Fruit fly (Drosophila melanogaster) whole organism, embryonic: ENCODE measurements around the gene Sb.
A peak's percentile ranks its signal among the peaks of the same experiment; 100 is the strongest.

Experiments
- B-H2 ChIP-seq: fragments of 200-800 bp; sonication (Bioruptor generic); optimal IDR thresholded peaks from 2 replicates; lab custom pipeline; 2018; ENCODE audit warnings: missing biosample characterization, mild to moderate bottlenecking, missing genetic modification characterization
- Bgb ChIP-seq: fragments of 200-800 bp; sonication (Bioruptor generic); IDR thresholded peaks from 2 replicates; pipeline ENCODE4 v1.3.6; 2022; ENCODE audit warnings: missing biosample characterization, missing genetic modification characterization; ENCODE audit not compliant: partially characterized antibody
- Bteb2 ChIP-seq: fragments of 200-800 bp; sonication (Bioruptor generic); optimal IDR thresholded peaks from 2 replicates; lab custom pipeline; 2016; ENCODE audit warnings: missing biosample characterization, missing genetic modification characterization
- CG11247 ChIP-seq: fragments of 200-800 bp; sonication (Bioruptor generic); IDR thresholded peaks from 2 replicates; pipeline ENCODE4 v1.3.6; 2022; ENCODE audit warnings: missing biosample characterization, missing genetic modification characterization
- CG11560 ChIP-seq: fragments of 200-800 bp; sonication (Bioruptor generic); IDR thresholded peaks from 3 replicates; pipeline ENCODE4 v1.3.6; 2022; ENCODE audit warnings: missing biosample characterization, missing genetic modification characterization
- CG1233 ChIP-seq: fragments of 200-800 bp; sonication (Bioruptor generic); optimal IDR thresholded peaks from 4 replicates; lab custom pipeline; 2018; ENCODE audit warnings: missing biosample characterization, mild to moderate bottlenecking, missing genetic modification characterization
- CG13296 ChIP-seq: fragments of 200-800 bp; sonication (Bioruptor generic); optimal IDR thresholded peaks from 3 replicates; lab custom pipeline; 2018; ENCODE audit warnings: missing biosample characterization, mild to moderate bottlenecking, missing genetic modification characterization
- CG17385 ChIP-seq: fragments of 200-800 bp; sonication (Bioruptor generic); optimal IDR thresholded peaks from 3 replicates; lab custom pipeline; 2018; ENCODE audit warnings: missing biosample characterization, mild to moderate bottlenecking, missing genetic modification characterization
- CG18011 ChIP-seq: fragments of 200-800 bp; sonication (Bioruptor generic); optimal IDR thresholded peaks from 2 replicates; lab custom pipeline; 2017; ENCODE audit warnings: missing biosample characterization, missing genetic modification characterization, mild to moderate bottlenecking, moderate library complexity, missing genotype
- CG1832 ChIP-seq: fragments of 200-800 bp; sonication (Bioruptor generic); optimal IDR thresholded peaks from 2 replicates; lab custom pipeline; 2017; ENCODE audit warnings: missing biosample characterization, mild to moderate bottlenecking, missing genetic modification characterization, inconsistent platforms
- CG2712 ChIP-seq: fragments of 200-800 bp; optimal IDR thresholded peaks from 3 replicates; lab custom pipeline; 2019; ENCODE audit warnings: missing biosample characterization, mild to moderate bottlenecking, missing genetic modification characterization, moderate library complexity
- CG32767 ChIP-seq: fragments of 200-800 bp; sonication (Bioruptor generic); IDR thresholded peaks from 2 replicates; pipeline ENCODE4 v1.3.6; 2022; ENCODE audit warnings: missing biosample characterization, missing genetic modification characterization
- Chrac-16 ChIP-seq: fragments of 200-800 bp; sonication (Bioruptor generic); optimal IDR thresholded peaks from 3 replicates; lab custom pipeline; 2016; ENCODE audit warnings: missing biosample characterization, missing genetic modification characterization
- CrebB ChIP-seq: fragments of 200-800 bp; sonication (Bioruptor generic); optimal IDR thresholded peaks from 3 replicates; lab custom pipeline; 2018; ENCODE audit warnings: missing biosample characterization, mild to moderate bottlenecking, missing genetic modification characterization
- Dek ChIP-seq: fragments of 200-800 bp; sonication (Bioruptor generic); optimal IDR thresholded peaks from 3 replicates; lab custom pipeline; 2019; ENCODE audit warnings: missing biosample characterization, mild to moderate bottlenecking, missing genetic modification characterization, moderate library complexity
- Dref ChIP-seq: fragments of 200-800 bp; sonication (Bioruptor generic); IDR thresholded peaks from 2 replicates; pipeline ENCODE4 v1.3.6; 2022; ENCODE audit warnings: missing biosample characterization, missing genetic modification characterization
- E2f1 ChIP-seq: fragments of 200-800 bp; sonication (Bioruptor generic); IDR thresholded peaks from 2 replicates; pipeline ENCODE4 v1.3.6; 2022; ENCODE audit warnings: missing biosample characterization, missing genetic modification characterization
- Gsc ChIP-seq: fragments of 200-800 bp; sonication (Bioruptor generic); IDR thresholded peaks from 2 replicates; pipeline ENCODE4 v1.3.6; 2022; ENCODE audit warnings: missing biosample characterization, missing genetic modification characterization
- HLHmδ ChIP-seq: fragments of 200-800 bp; sonication (Bioruptor generic); optimal IDR thresholded peaks from 2 replicates; lab custom pipeline; 2018; ENCODE audit warnings: missing biosample characterization, mild to moderate bottlenecking, missing genetic modification characterization, moderate library complexity
- Hey ChIP-seq: fragments of 200-800 bp; sonication (Bioruptor generic); optimal IDR thresholded peaks from 3 replicates; lab custom pipeline; 2018; ENCODE audit warnings: missing biosample characterization, mild to moderate bottlenecking, missing genetic modification characterization
- HmgD ChIP-seq: fragments of 200-800 bp; sonication (Bioruptor generic); optimal IDR thresholded peaks from 3 replicates; lab custom pipeline; 2016; ENCODE audit warnings: missing biosample characterization, missing genetic modification characterization
- MTF-1 ChIP-seq: fragments of 200-800 bp; sonication (Bioruptor generic); optimal IDR thresholded peaks from 2 replicates; lab custom pipeline; 2018; ENCODE audit warnings: missing biosample characterization, mild to moderate bottlenecking, missing genetic modification characterization, borderline replicate concordance
- NFAT ChIP-seq: fragments of 200-800 bp; sonication (Bioruptor generic); IDR thresholded peaks from 2 replicates; pipeline ENCODE4 v1.3.6; 2022; ENCODE audit warnings: missing biosample characterization, missing genetic modification characterization
- Stat92E ChIP-seq, 3 experiments: fragments of >200 bp in 2 of 3; fragments of 200-800 bp in 1 of 3; sonication (Bioruptor generic) in 1 of 3; optimal IDR thresholded peaks; 2 replicates each; lab custom pipeline; 2017 to 2019; ENCODE audit warnings: missing biosample characterization in 3 of 3, missing genetic modification characterization in 3 of 3, mild to moderate bottlenecking in 1 of 3, moderate library complexity in 1 of 3
- Vsx1 ChIP-seq: fragments of 200-800 bp; sonication (Bioruptor generic); optimal IDR thresholded peaks from 2 replicates; lab custom pipeline; 2017; ENCODE audit warnings: missing biosample characterization, mild to moderate bottlenecking, missing genetic modification characterization, missing genetic modification reagents
- bigmax ChIP-seq: fragments of 200-800 bp; sonication (Bioruptor generic); optimal IDR thresholded peaks from 2 replicates; lab custom pipeline; 2018; ENCODE audit warnings: missing biosample characterization, mild to moderate bottlenecking, missing genetic modification characterization
- cad ChIP-seq: fragments of >200 bp; optimal IDR thresholded peaks from 2 replicates; lab custom pipeline; 2017; ENCODE audit warnings: missing biosample characterization, missing genetic modification characterization
- dmrt11E ChIP-seq: fragments of 200-800 bp; sonication (Bioruptor generic); optimal IDR thresholded peaks from 3 replicates; lab custom pipeline; 2018; ENCODE audit warnings: missing biosample characterization, mild to moderate bottlenecking, missing genetic modification characterization, moderate library complexity
- dpn ChIP-seq, 2 experiments: fragments of 200-800 bp; sonication (Bioruptor generic); optimal IDR thresholded peaks; 3 replicates each; lab custom pipeline; 2016; ENCODE audit warnings: missing biosample characterization in 2 of 2, missing genetic modification characterization in 2 of 2
- fd3F ChIP-seq: fragments of 200-800 bp; sonication (Bioruptor generic); optimal IDR thresholded peaks from 2 replicates; lab custom pipeline; 2018; ENCODE audit warnings: missing biosample characterization, mild to moderate bottlenecking, missing genetic modification characterization, moderate library complexity
- gt ChIP-seq: fragments of 200-800 bp; sonication (Bioruptor generic); IDR thresholded peaks from 2 replicates; pipeline ENCODE4 v1.3.6; 2022; ENCODE audit warnings: missing biosample characterization, missing genetic modification characterization
- ham ChIP-seq: fragments of 200-800 bp; sonication (Bioruptor generic); IDR thresholded peaks from 2 replicates; pipeline ENCODE4 v1.3.6; 2022; ENCODE audit warnings: missing biosample characterization, missing genetic modification characterization
- klu ChIP-seq: fragments of 200-800 bp; sonication (Bioruptor generic); IDR thresholded peaks from 2 replicates; pipeline ENCODE4 v1.3.6; 2022; ENCODE audit warnings: missing biosample characterization, missing genetic modification characterization
- kni ChIP-seq: fragments of 200-800 bp; sonication (Bioruptor generic); optimal IDR thresholded peaks from 3 replicates; lab custom pipeline; 2017; ENCODE audit warnings: mild to moderate bottlenecking, missing biosample characterization, missing genetic modification reagents, missing genetic modification characterization
- knrl ChIP-seq: fragments of 200-800 bp; sonication (Bioruptor generic); IDR thresholded peaks from 3 replicates; pipeline ENCODE4 v1.3.6; 2022; ENCODE audit warnings: missing biosample characterization, missing genetic modification characterization; ENCODE audit not compliant: partially characterized antibody
- nau ChIP-seq: fragments of 200-800 bp; sonication (Bioruptor generic); optimal IDR thresholded peaks from 3 replicates; lab custom pipeline; 2017; ENCODE audit warnings: missing biosample characterization, mild to moderate bottlenecking, missing genetic modification characterization, missing genetic modification reagents
- oc ChIP-seq: fragments of 200-800 bp; sonication (Bioruptor generic); optimal IDR thresholded peaks from 2 replicates; lab custom pipeline; 2018; ENCODE audit warnings: missing biosample characterization, mild to moderate bottlenecking, missing genetic modification characterization, moderate library complexity
- phol ChIP-seq: fragments of 200-800 bp; sonication (Bioruptor generic); optimal IDR thresholded peaks from 3 replicates; lab custom pipeline; 2018; ENCODE audit warnings: missing biosample characterization, mild to moderate bottlenecking, missing genetic modification characterization, moderate library complexity
- pita ChIP-seq: fragments of 200-800 bp; sonication (Bioruptor generic); optimal IDR thresholded peaks from 2 replicates; lab custom pipeline; 2017; ENCODE audit warnings: missing biosample characterization, mild to moderate bottlenecking, missing genetic modification characterization
- ranshi ChIP-seq: fragments of 200-800 bp; sonication (Bioruptor generic); IDR thresholded peaks from 2 replicates; pipeline ENCODE4 v1.3.6; 2022; ENCODE audit warnings: missing biosample characterization, missing genetic modification characterization
- sc ChIP-seq, 3 experiments: fragments of >200 bp in 2 of 3; fragments of 200-800 bp in 1 of 3; sonication (Bioruptor generic) in 1 of 3; optimal IDR thresholded peaks; 2 replicates in 2 of 3; 3 replicates in 1 of 3; lab custom pipeline; 2017; ENCODE audit warnings: mild to moderate bottlenecking in 1 of 3, missing biosample characterization in 1 of 3, missing genetic modification characterization in 1 of 3, missing genetic modification reagents in 1 of 3
- sd ChIP-seq: fragments of 200-800 bp; sonication (Bioruptor generic); optimal IDR thresholded peaks from 3 replicates; lab custom pipeline; 2018; ENCODE audit warnings: missing biosample characterization, mild to moderate bottlenecking, missing genetic modification characterization, moderate library complexity
- ttk ChIP-seq: fragments of 200-800 bp; sonication (Bioruptor generic); IDR thresholded peaks from 2 replicates; pipeline ENCODE4 v2.1.2; 2022; ENCODE audit warnings: missing biosample characterization, missing genetic modification characterization
- usp ChIP-seq: fragments of >200 bp; optimal IDR thresholded peaks from 2 replicates; lab custom pipeline; 2017; ENCODE audit warnings: missing biosample characterization, missing genetic modification characterization
- wor ChIP-seq: fragments of 200-800 bp; sonication (Bioruptor generic); IDR thresholded peaks from 2 replicates; pipeline ENCODE4 v1.3.6; 2022; ENCODE audit warnings: missing biosample characterization, missing genetic modification characterization

Sb gene

DNA sequence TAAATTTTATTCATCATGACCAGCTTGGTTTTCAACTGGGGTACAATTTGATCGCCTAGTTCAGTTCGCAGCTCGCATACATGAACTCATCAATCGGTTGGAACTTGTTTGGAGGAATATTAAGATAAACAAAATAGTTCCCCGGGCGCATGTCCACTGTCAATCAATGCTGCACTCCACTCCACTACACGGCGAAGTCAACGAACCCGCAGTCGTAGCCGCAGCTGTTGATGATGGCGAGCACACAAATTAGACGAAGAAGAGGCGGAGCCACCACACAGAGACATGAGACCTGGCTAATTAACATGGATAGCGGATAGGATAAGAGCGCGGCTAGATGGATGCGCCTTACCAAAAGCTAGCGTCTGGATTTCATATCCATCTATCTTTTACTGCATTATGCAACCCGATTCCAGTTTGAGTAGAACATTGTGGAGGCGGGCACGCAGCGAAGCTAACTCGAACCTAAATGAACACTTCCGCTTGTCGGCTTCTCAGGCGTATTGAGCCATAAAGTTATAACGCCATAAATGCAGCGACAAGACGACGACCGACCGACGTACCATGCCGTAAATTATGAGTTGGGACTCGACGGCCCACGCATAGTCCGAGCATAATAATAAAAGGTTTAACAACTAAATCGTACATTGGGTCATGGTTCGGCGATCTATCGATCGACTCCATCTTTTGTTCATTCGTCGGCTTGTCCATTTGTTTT lies 23.9 kb upstream of the Sb start (continued):
- TF ChIP-seq kni (GFP tag; lab: Kevin White, UChicago) (peak; percentile 90), oc (tag; lab: Kevin White, UChicago) (peak; percentile 37)
- TF ChIP-seq, all 482 proteins: peak for 14

dm6 chr3R:16094011-16094729 lies 21.8 kb upstream of the Sb start:
- TF ChIP-seq cad (GFP tag; lab: Kevin White, UChicago) (no peak), Bgb (GFP tag; lab: Robert Waterston, UW) (no peak; the same call in 1 of the 2 replicates), wor (no peak), CG32767 (GFP tag; lab: Robert Waterston, UW) (no peak; the same call in 1 of the 2 replicates), MTF-1 (peak; percentile 26), dmrt11E (tag; lab: Kevin White, UChicago) (peak; percentile 86), Dref (GFP tag; lab: Robert Waterston, UW) (no peak), HLHmδ (GFP tag; lab: Kevin White, UChicago) (peak; percentile 30), ham (GFP tag; lab: Robert Waterston, UW) (no peak), CG13296 (GFP tag; lab: Kevin White, UChicago) (peak; percentile 56), Vsx1 (peak; percentile 75), phol (tag; lab: Kevin White, UChicago) (peak; percentile 92), CG2712 (tag; lab: Kevin White, UChicago) (peak; percentile 89), Gsc (GFP tag; lab: Robert Waterston, UW) (0 out of 2 replicates have a peak, but pooled peaks have one; percentile 9), Bteb2 (GFP tag; lab: Kevin White, UChicago) (no peak), ranshi (no peak), gt (no peak), Hey (tag; lab: Kevin White, UChicago) (no peak), Dek (tag; lab: Kevin White, UChicago) (peak; percentile 54), CG1832 (no peak), E2f1 (peak; percentile 39; the same call in 1 of the 2 replicates), NFAT (GFP tag; lab: Robert Waterston, UW) (no peak), pita (no peak), klu (GFP tag; lab: Robert Waterston, UW) (no peak), Stat92E (GFP tag; optimal IDR thresholded peaks at IDR 0.05; lab: Kevin White, UChicago) (peak in 1 of 3 experiments; percentile 77), fd3F (GFP tag; lab: Kevin White, UChicago) (no peak), sc (optimal IDR thresholded peaks at IDR 0.05; lab: Kevin White, UChicago) (no peak), sc (GFP tag; optimal IDR thresholded peaks at IDR 0.05; lab: Kevin White, UChicago) (peak; percentile 79), Chrac-16 (GFP tag; lab: Kevin White, UChicago) (peak; percentile 58), CG11560 (tag; lab: Robert Waterston, UW) (no peak), CG1233 (GFP tag; lab: Kevin White, UChicago) (peak; percentile 63), CG11247 (GFP tag; lab: Robert Waterston, UW) (no peak), HmgD (no peak), CG18011 (no peak), nau (GFP tag; lab: Kevin White, UChicago) (peak; percentile 81), bigmax (GFP tag; lab: Kevin White, UChicago) (no peak), CG17385 (peak; percentile 74), knrl (no peak), dpn (GFP tag; optimal IDR thresholded peaks at IDR 0.05; lab: Kevin White, UChicago) (peak in 1 of 2 experiments; percentile 69), usp (GFP tag; lab: Kevin White, UChicago) (no peak), CrebB (tag; lab: Kevin White, UChicago) (no peak), sd (tag; lab: Kevin White, UChicago) (no peak), ttk (GFP tag; lab: Robert Waterston, UW) (no peak; the same call in none of the 2 replicates), B-H2 (GFP tag; lab: Kevin White, UChicago) (no peak)
